Worm (Caenorhabditis elegans) whole organism, late embryonic: Measurements from ENCODE around the gene puf-11.

Experiments used
- C08G9.2 ChIP-seq: sonication (generic microtip); optimal IDR thresholded peaks from 2 replicates; lab custom pipeline; 2016; ENCODE audit warnings: mild to moderate bottlenecking, missing genetic modification characterization, moderate library complexity, missing compliant biosample characterization
- K09A11.1 ChIP-seq: sonication (generic microtip); optimal IDR thresholded peaks from 2 replicates; lab custom pipeline; 2017; ENCODE audit warnings: antibody characterized with exemption, mild to moderate bottlenecking, missing genetic modification characterization, missing compliant biosample characterization; ENCODE audit not compliant: insufficient read depth
- Y22D7AL.16 ChIP-seq: sonication (generic microtip); optimal IDR thresholded peaks from 2 replicates; lab custom pipeline; 2016; ENCODE audit warnings: missing genetic modification characterization, missing compliant biosample characterization
- ahr-1 ChIP-seq: sonication (generic microtip); optimal IDR thresholded peaks from 2 replicates; lab custom pipeline; 2016; ENCODE audit warnings: missing genetic modification characterization, missing compliant biosample characterization
- ama-1 ChIP-seq: fragments of 150-350 bp; optimal IDR thresholded peaks from 2 replicates; lab custom pipeline; 2014
- ceh-19 ChIP-seq: fragments of 200-800 bp; sonication (Bioruptor generic); optimal IDR thresholded peaks from 2 replicates; lab custom pipeline; 2018; ENCODE audit warnings: mild to moderate bottlenecking, missing genetic modification characterization, missing compliant biosample characterization
- ceh-2 ChIP-seq: sonication (generic microtip); optimal IDR thresholded peaks from 2 replicates; lab custom pipeline; 2016; ENCODE audit warnings: missing genotype, missing genetic modification characterization, missing compliant biosample characterization
- ceh-22 ChIP-seq: sonication (generic microtip); optimal IDR thresholded peaks from 2 replicates; lab custom pipeline; 2017; ENCODE audit warnings: missing biosample characterization, missing genetic modification characterization
- ceh-24 ChIP-seq: sonication (generic microtip); optimal IDR thresholded peaks from 2 replicates; lab custom pipeline; 2016; ENCODE audit warnings: mild to moderate bottlenecking, missing genetic modification characterization, missing compliant biosample characterization
- ceh-30 ChIP-seq: fragments of 150-350 bp; optimal IDR thresholded peaks from 2 replicates; lab custom pipeline; 2014; ENCODE audit warnings: missing biosample characterization, missing genetic modification characterization
- ceh-31 ChIP-seq: sonication (generic microtip); optimal IDR thresholded peaks from 2 replicates; lab custom pipeline; 2016; ENCODE audit warnings: missing genetic modification characterization, missing compliant biosample characterization
- ceh-34 ChIP-seq: sonication (generic microtip); optimal IDR thresholded peaks from 2 replicates; lab custom pipeline; 2016; ENCODE audit warnings: mild to moderate bottlenecking, missing genetic modification characterization, missing compliant biosample characterization
- ceh-45 ChIP-seq: fragments of 200-800 bp; sonication (Bioruptor generic); IDR thresholded peaks from 2 replicates; pipeline ENCODE4 v1.3.6; 2022; ENCODE audit warnings: missing genetic modification reagents, missing genetic modification characterization, missing compliant biosample characterization
- ceh-6 ChIP-seq: fragments of 200-800 bp; sonication (Bioruptor generic); optimal IDR thresholded peaks from 2 replicates; lab custom pipeline; 2018; ENCODE audit warnings: mild to moderate bottlenecking, missing genetic modification characterization, missing compliant biosample characterization
- ceh-9 ChIP-seq: sonication (generic microtip); optimal IDR thresholded peaks from 2 replicates; lab custom pipeline; 2016; ENCODE audit warnings: mild to moderate bottlenecking, missing genetic modification characterization, inconsistent platforms, missing compliant biosample characterization
- dve-1 ChIP-seq: sonication (generic microtip); optimal IDR thresholded peaks from 2 replicates; lab custom pipeline; 2017; ENCODE audit warnings: antibody characterized with exemption, mild to moderate bottlenecking, missing genetic modification characterization, missing compliant biosample characterization
- elt-2 ChIP-seq: sonication (generic microtip); optimal IDR thresholded peaks from 2 replicates; lab custom pipeline; 2016; ENCODE audit warnings: missing genetic modification reagents, missing genetic modification characterization, missing compliant biosample characterization
- eyg-1 ChIP-seq: sonication (generic microtip); optimal IDR thresholded peaks from 2 replicates; lab custom pipeline; 2016; ENCODE audit warnings: missing genotype, missing genetic modification characterization, missing compliant biosample characterization
- fax-1 ChIP-seq: sonication (generic microtip); optimal IDR thresholded peaks from 2 replicates; lab custom pipeline; 2016; ENCODE audit warnings: missing genotype, missing genetic modification characterization, missing compliant biosample characterization
- hlh-13 ChIP-seq: fragments of 200-800 bp; sonication (Bioruptor generic); optimal IDR thresholded peaks from 2 replicates; lab custom pipeline; 2018; ENCODE audit warnings: mild to moderate bottlenecking, missing genetic modification characterization, missing compliant biosample characterization
- hlh-15 ChIP-seq: sonication (generic microtip); optimal IDR thresholded peaks from 2 replicates; lab custom pipeline; 2016; ENCODE audit warnings: missing genetic modification characterization, missing compliant biosample characterization
- hlh-30 ChIP-seq: sonication (generic microtip); optimal IDR thresholded peaks from 2 replicates; lab custom pipeline; 2017; ENCODE audit warnings: antibody characterized with exemption, missing genetic modification characterization, missing compliant biosample characterization; ENCODE audit not compliant: insufficient read depth
- nfya-1 ChIP-seq: sonication (generic microtip); optimal IDR thresholded peaks from 2 replicates; lab custom pipeline; 2017; ENCODE audit warnings: missing genetic modification characterization, mild to moderate bottlenecking, missing compliant biosample characterization, antibody characterized with exemption, moderate library complexity
- nhr-11 ChIP-seq: fragments of 150-350 bp; optimal IDR thresholded peaks from 2 replicates; lab custom pipeline; 2014; ENCODE audit warnings: missing biosample characterization, missing genetic modification characterization
- pag-3 ChIP-seq: sonication (generic microtip); optimal IDR thresholded peaks from 2 replicates; lab custom pipeline; 2016; ENCODE audit warnings: missing compliant biosample characterization, missing genetic modification characterization, borderline replicate concordance
- pax-1 ChIP-seq: fragments of 150-350 bp; optimal IDR thresholded peaks from 2 replicates; lab custom pipeline; 2014; ENCODE audit warnings: missing biosample characterization, missing genetic modification characterization
- pha-2 ChIP-seq: sonication (generic microtip); optimal IDR thresholded peaks from 2 replicates; lab custom pipeline; 2017; ENCODE audit warnings: mild to moderate bottlenecking, missing genetic modification characterization, missing compliant biosample characterization
- pha-4 ChIP-seq: fragments of 150-350 bp; optimal IDR thresholded peaks from 2 replicates; lab custom pipeline; 2018; ENCODE audit warnings: missing biosample characterization, missing genetic modification reagents, missing genetic modification characterization
- pqm-1 ChIP-seq: sonication (generic microtip); optimal IDR thresholded peaks from 2 replicates; lab custom pipeline; 2016; ENCODE audit warnings: missing genetic modification characterization, missing compliant biosample characterization
- pros-1 ChIP-seq: fragments of 150-350 bp; optimal IDR thresholded peaks from 2 replicates; lab custom pipeline; 2014; ENCODE audit warnings: missing biosample characterization, missing genetic modification reagents, missing genetic modification characterization
- ref-2 ChIP-seq: sonication (generic microtip); optimal IDR thresholded peaks from 2 replicates; lab custom pipeline; 2016; ENCODE audit warnings: missing genetic modification characterization, missing compliant biosample characterization
- sox-2 ChIP-seq: fragments of 200-800 bp; sonication (Bioruptor generic); IDR thresholded peaks from 2 replicates; pipeline ENCODE4 v1.3.6; 2022; ENCODE audit warnings: missing genetic modification reagents, missing genetic modification characterization, missing compliant biosample characterization
- sox-4 ChIP-seq: sonication (generic microtip); optimal IDR thresholded peaks from 2 replicates; lab custom pipeline; 2017; ENCODE audit warnings: mild to moderate bottlenecking, missing genetic modification characterization, inconsistent platforms, missing compliant biosample characterization
- tbx-7 ChIP-seq: sonication (generic microtip); optimal IDR thresholded peaks from 2 replicates; lab custom pipeline; 2016; ENCODE audit warnings: missing genotype, missing genetic modification characterization, missing compliant biosample characterization
- unc-3 ChIP-seq, 2 experiments: fragments of 200-800 bp in 1 of 2; sonication (Bioruptor generic) in 1 of 2; sonication (generic microtip) in 1 of 2; conservative IDR thresholded peaks in 1 of 2; optimal IDR thresholded peaks in 1 of 2; 2 replicates each; pipeline versions ENCODE4 v1.3.6 to Lab custom; 2016 to 2022; ENCODE audit warnings: missing compliant biosample characterization in 2 of 2, missing genetic modification characterization in 2 of 2, missing genetic modification reagents in 1 of 2
- unc-42 ChIP-seq: sonication (generic microtip); optimal IDR thresholded peaks from 2 replicates; lab custom pipeline; 2016; ENCODE audit warnings: missing genotype, missing genetic modification characterization, missing compliant biosample characterization
- unc-55 ChIP-seq: sonication (generic microtip); optimal IDR thresholded peaks from 2 replicates; lab custom pipeline; 2017; ENCODE audit warnings: missing biosample characterization, missing genetic modification reagents, missing genetic modification characterization
- unc-86 ChIP-seq: sonication (generic microtip); optimal IDR thresholded peaks from 2 replicates; lab custom pipeline; 2016; ENCODE audit warnings: missing genetic modification characterization, missing compliant biosample characterization
- ztf-16 ChIP-seq: sonication (generic microtip); optimal IDR thresholded peaks from 2 replicates; lab custom pipeline; 2017; ENCODE audit warnings: missing genetic modification characterization, missing compliant biosample characterization

The puf-11 gene

DNA sequence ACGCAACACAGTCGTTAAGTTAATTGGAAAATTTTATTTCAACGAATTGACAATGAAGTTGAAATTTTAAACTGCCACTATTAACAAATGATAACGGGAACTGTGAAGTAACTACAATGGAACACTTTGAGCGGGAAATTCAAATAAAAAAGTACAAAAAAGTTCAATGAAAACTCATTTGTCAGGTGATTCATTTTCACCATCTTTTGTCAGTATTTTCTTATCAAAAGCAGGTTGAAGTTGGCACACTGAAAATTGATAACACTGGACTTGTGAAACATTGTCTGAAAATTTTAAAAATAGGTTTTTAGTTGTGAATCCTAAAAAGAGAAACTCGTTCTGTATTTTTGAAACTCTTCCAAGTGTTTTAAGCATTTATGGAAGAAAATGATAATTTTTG, 12.0 kb downstream of the puf-11 start:
- TF ChIP-seq unc-3 (GFP tag; conservative IDR thresholded peaks at IDR 0.05; lab: Robert Waterston, UW) = no peak
- no peak for TF ChIP-seq unc-3 (tag; optimal IDR thresholded peaks at IDR 0.05; lab: Kevin White, UChicago)

DNA sequence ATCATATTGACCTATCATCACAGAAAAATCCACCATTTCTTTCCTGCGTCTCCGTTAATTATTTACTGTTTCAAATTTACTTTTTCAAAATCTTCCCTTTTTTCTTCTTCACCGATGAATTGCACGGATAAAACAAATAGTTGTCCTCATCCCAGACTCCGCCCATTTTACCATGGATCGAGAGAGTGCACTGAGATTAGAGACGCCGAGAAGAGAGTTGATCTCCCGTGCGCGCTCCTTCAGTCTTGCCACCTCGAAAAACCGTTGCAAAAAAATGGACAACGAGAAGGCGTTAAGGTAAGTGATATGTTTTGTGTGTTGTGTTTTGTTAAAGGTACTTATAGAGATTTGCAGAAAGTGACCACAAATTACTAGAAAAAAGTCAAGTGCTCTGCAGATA, 16.7 kb downstream of the puf-11 start, which contains the start of gene dlc-5:
Gene dlc-5 (plus strand): TSS at position 154 of the 400 bp plus-strand sequence.
- TF ChIP-seq eyg-1 (tag; lab: Kevin White, UChicago) (no peak), hlh-30 (tag; lab: Kevin White, UChicago) (no peak), sox-2 (GFP tag; lab: Robert Waterston, UW) (no peak), unc-3 (GFP tag; conservative IDR thresholded peaks at IDR 0.05; lab: Robert Waterston, UW) (no peak), unc-3 (tag; optimal IDR thresholded peaks at IDR 0.05; lab: Kevin White, UChicago) (no peak), ceh-2 (tag; lab: Kevin White, UChicago) (no peak), pag-3 (tag; lab: Kevin White, UChicago) (no peak)
- TF ChIP-seq, all 69 proteins: peak for 0

DNA sequence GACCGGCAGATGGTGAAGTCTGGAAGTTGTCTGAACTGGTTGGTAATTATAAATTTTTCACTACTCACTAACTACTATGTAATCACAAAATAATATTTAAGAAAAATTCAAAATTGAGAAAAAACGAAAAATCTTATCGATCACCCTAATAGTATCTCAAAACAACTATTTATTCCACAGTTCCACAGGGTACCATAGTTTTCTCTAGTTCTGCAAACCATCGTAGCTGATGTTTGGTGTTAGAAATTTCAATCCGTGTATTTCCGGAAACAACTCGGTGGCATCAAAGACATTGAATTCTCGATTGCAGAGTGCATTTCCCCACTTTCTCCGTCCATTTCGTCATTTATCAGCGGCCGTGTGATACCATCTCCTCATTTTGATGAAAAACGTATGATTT, 20.2 kb downstream of the puf-11 start, which contains the start of gene Y73B6BL.31:
Gene Y73B6BL.31 (plus strand): TSS at position 301 of the 400 bp plus-strand sequence.
- no peak for TF ChIP-seq ceh-31 (tag; lab: Kevin White, UChicago)
- no peak for TF ChIP-seq pqm-1
- TF ChIP-seq Y22D7AL.16 = no peak
- no peak for TF ChIP-seq pros-1 (tag; lab: Kevin White, UChicago)
- no peak for TF ChIP-seq elt-2 (tag; lab: Kevin White, UChicago)
- no peak for TF ChIP-seq tbx-7 (tag; lab: Kevin White, UChicago)
- no peak for TF ChIP-seq ahr-1 (tag; lab: Kevin White, UChicago)
- TF ChIP-seq hlh-15 = no peak
- no peak for TF ChIP-seq ceh-34 (tag; lab: Kevin White, UChicago)
- TF ChIP-seq unc-86 (tag; lab: Kevin White, UChicago) = no peak
- no peak for TF ChIP-seq unc-55 (GFP tag; lab: Kevin White, UChicago)
- no peak for TF ChIP-seq pha-4
- TF ChIP-seq ref-2 = no peak

DNA sequence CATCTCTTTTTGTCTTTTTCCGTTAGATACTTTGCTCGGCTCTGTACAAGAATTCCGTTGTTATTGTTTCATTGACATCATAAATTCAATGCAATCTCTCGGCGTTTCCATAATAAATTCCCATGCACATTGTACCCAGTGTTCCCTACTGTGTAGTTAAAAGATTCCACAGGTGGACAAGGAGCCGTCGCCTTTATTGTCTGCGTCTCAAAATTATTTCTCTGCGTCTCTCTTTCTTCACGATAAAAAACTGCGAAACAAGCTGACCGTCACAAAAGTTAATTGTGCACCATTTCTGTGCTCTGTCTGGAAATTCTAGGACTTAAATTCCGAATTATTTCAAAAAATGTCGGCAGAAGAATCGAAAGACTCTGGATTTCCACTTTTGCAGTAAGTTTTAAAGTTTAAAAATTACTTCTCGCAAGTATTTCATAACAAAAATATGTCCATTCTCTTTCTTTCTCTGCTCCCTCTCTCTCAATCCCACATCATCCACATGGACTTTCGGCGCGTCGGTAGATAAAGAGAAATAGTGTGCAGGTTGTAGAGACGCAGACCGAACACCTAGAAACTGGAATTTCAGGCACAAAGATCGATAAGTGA, 20.7 kb downstream of the puf-11 start:
- TF ChIP-seq fax-1 (tag; lab: Kevin White, UChicago) (no peak), pha-2 (tag; lab: Kevin White, UChicago) (no peak), hlh-15 (no peak), ama-1 (lab: Kevin White, UChicago) (no peak), C08G9.2 (tag; lab: Kevin White, UChicago) (no peak), pax-1 (tag; lab: Kevin White, UChicago) (no peak), dve-1 (tag; lab: Kevin White, UChicago) (no peak), ceh-22 (tag; lab: Kevin White, UChicago) (no peak)
- TF ChIP-seq, all 69 proteins: peak for 0

DNA sequence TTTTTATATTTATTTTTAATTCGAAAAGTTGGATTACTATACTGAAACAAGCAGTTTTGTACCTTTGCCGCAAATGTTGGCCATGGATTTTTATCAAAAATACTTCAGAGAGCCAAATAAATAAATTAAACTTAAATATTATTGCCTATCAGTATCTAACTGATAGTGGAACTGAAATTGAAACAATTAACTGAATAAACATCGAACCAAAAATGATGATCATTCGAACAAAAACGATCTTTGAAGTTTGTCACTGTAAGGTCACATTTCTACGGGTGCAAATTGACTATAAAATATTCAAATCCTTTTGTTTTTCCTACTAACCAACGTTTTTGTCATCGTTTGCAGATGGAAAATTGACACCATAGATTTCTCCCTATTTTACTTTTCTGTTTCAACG, 21.6 kb downstream of the puf-11 start:
- no peak for TF ChIP-seq hlh-13 (GFP tag; lab: Kevin White, UChicago)
- no peak for TF ChIP-seq ceh-45 (GFP tag; lab: Robert Waterston, UW)

DNA sequence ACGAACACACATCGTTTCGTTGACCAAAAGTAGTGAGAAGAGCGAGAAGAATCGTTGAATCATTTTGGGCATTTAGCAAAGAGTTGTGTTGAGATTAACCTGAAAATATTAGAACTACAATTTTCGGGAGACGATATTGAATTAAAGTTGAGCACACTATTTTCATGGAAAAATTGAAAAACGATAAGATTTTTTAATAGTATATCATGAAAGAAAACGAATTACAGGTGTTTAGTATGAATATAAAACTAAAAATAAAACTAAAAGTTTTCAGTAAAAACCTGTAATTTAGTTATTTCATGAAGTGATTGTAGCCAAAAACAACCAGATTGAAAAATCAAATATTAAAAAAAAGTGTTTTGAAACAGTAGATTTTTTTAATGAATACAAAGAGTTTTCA, 36.1 kb downstream of the puf-11 start, which contains the start of gene lgc-10:
Gene lgc-10 (minus strand): TSS at position 101 of the 400 bp plus-strand sequence.
- TF ChIP-seq ztf-16 (no peak), K09A11.1 (tag; lab: Kevin White, UChicago) (no peak), ref-2 (no peak), ceh-24 (no peak), sox-4 (tag; lab: Kevin White, UChicago) (no peak), C08G9.2 (tag; lab: Kevin White, UChicago) (no peak), nfya-1 (tag; lab: Kevin White, UChicago) (no peak), ceh-9 (tag; lab: Kevin White, UChicago) (no peak), ama-1 (lab: Kevin White, UChicago) (no peak), ceh-6 (no peak), unc-55 (GFP tag; lab: Kevin White, UChicago) (no peak), pqm-1 (no peak), pha-4 (no peak), eyg-1 (tag; lab: Kevin White, UChicago) (no peak), unc-3 (GFP tag; conservative IDR thresholded peaks at IDR 0.05; lab: Robert Waterston, UW) (no peak), unc-3 (tag; optimal IDR thresholded peaks at IDR 0.05; lab: Kevin White, UChicago) (no peak), nhr-11 (no peak), ceh-30 (tag; lab: Kevin White, UChicago) (no peak), unc-42 (tag; lab: Kevin White, UChicago) (no peak), ceh-19 (GFP tag; lab: Kevin White, UChicago) (no peak)
